Fruit fly (Drosophila melanogaster): ENCODE results near the gene Nepl17.

The Nepl17 gene

dm6 chr3R:28831172-28831571 is 41.5 kb upstream of the Nepl17 start (continued):
- no peak for TF ChIP-seq Lim3 (GFP tag; IDR thresholded peaks at IDR 0.05)
- no peak for TF ChIP-seq Hand (GFP tag; optimal IDR thresholded peaks at IDR 0.05)
- no peak for TF ChIP-seq CG7786 (GFP tag; optimal IDR thresholded peaks at IDR 0.05)
- no peak for TF ChIP-seq Sox102F (GFP tag; optimal IDR thresholded peaks at IDR 0.05)
- TF ChIP-seq Awh (GFP tag; IDR thresholded peaks at IDR 0.05): no peak
- TF ChIP-seq exex (tag; optimal IDR thresholded peaks at IDR 0.05): no peak
- TF ChIP-seq CG2202 (tag; optimal IDR thresholded peaks at IDR 0.05): no peak
- no peak for TF ChIP-seq Optix (GFP tag; IDR thresholded peaks at IDR 0.05)
- peak; percentile 18; the same call in 1 of the 2 replicates for TF ChIP-seq E2f2 (GFP tag; IDR thresholded peaks at IDR 0.05)

- TF ChIP-seq ATbp (GFP tag; optimal IDR thresholded peaks at IDR 0.05) (peak; percentile 60), CG4282 (GFP tag; optimal IDR thresholded peaks at IDR 0.05) (peak; percentile 56), PHDP (tag; optimal IDR thresholded peaks at IDR 0.05) (no peak), CG15514 (GFP tag; optimal IDR thresholded peaks at IDR 0.05) (peak; percentile 88), CG14667 (GFP tag; IDR thresholded peaks at IDR 0.05) (peak; percentile 30; the same call in 1 of the 2 replicates), CG2116 (GFP tag; optimal IDR thresholded peaks at IDR 0.05) (peak; percentile 86), Max (GFP tag; optimal IDR thresholded peaks at IDR 0.05) (peak; percentile 61), Asciz (GFP tag; optimal IDR thresholded peaks at IDR 0.05) (peak; percentile 76), CG7745 (tag; optimal IDR thresholded peaks at IDR 0.05) (no peak), dati (GFP tag; IDR thresholded peaks at IDR 0.05) (0 out of 2 replicates have a peak, but pooled peaks have one; percentile 29), sqz (GFP tag; optimal IDR thresholded peaks at IDR 0.05) (no peak), CG7556 (GFP tag; optimal IDR thresholded peaks at IDR 0.05) (no peak), dm (GFP tag; optimal IDR thresholded peaks at IDR 0.05) (peak; percentile 81), tap (tag; optimal IDR thresholded peaks at IDR 0.05) (no peak), trem (tag; optimal IDR thresholded peaks at IDR 0.05) (peak; percentile 70), zen2 (GFP tag; IDR thresholded peaks at IDR 0.05; ENCODE audit: partially characterized antibody) (no peak; the same call in 2 of the 3 replicates), Antp (GFP tag; optimal IDR thresholded peaks at IDR 0.05) (peak; percentile 66), CG10147 (GFP tag; optimal IDR thresholded peaks at IDR 0.05) (no peak), CG5953 (GFP tag; IDR thresholded peaks at IDR 0.05) (0 out of 2 replicates have a peak, but pooled peaks have one; percentile 22), Dek (tag; optimal IDR thresholded peaks at IDR 0.05) (peak; percentile 72), Stat92E (GFP tag; optimal IDR thresholded peaks at IDR 0.05) (peak in 1 of 3 experiments; percentile 51), abd-A (tag; optimal IDR thresholded peaks at IDR 0.05) (no peak), CG16863 (GFP tag; optimal IDR thresholded peaks at IDR 0.05) (peak; percentile 73), CG15269 (tag; optimal IDR thresholded peaks at IDR 0.05) (no peak), nerfin-1 (tag; optimal IDR thresholded peaks at IDR 0.05) (peak; percentile 40), emc (GFP tag; optimal IDR thresholded peaks at IDR 0.05) (peak; percentile 75), NK7.1 (GFP tag; optimal IDR thresholded peaks at IDR 0.05) (peak; percentile 63), Dad (GFP tag; optimal IDR thresholded peaks at IDR 0.05) (peak; percentile 68), ro (GFP tag; IDR thresholded peaks at IDR 0.05) (no peak), da (GFP tag; optimal IDR thresholded peaks at IDR 0.05) (peak; percentile 75), mld (GFP tag; IDR thresholded peaks at IDR 0.05; ENCODE audit: partially characterized antibody) (no peak), wdn (GFP tag; IDR thresholded peaks at IDR 0.05) (0 out of 2 replicates have a peak, but pooled peaks have one; percentile 46), CG13424 (tag; optimal IDR thresholded peaks at IDR 0.05) (peak; percentile 53), luna (GFP tag; optimal IDR thresholded peaks at IDR 0.05) (peak; percentile 73), Taf1 (GFP tag; IDR thresholded peaks at IDR 0.05) (no peak), phol (tag; optimal IDR thresholded peaks at IDR 0.05) (peak; percentile 69), E2f1 (GFP tag; IDR thresholded peaks at IDR 0.05) (peak; percentile 66), CG6813 (GFP tag; optimal IDR thresholded peaks at IDR 0.05) (peak; percentile 63), CG13894 (tag; optimal IDR thresholded peaks at IDR 0.05) (no peak)
Observed at dm6 chr3R:28831626-28832267, 41.0 kb upstream of the Nepl17 start, which contains the start of gene WASp. TSS of gene WASp (minus strand) at chr3R:28832024.
